Fruit fly (Drosophila melanogaster): ENCODE data around the gene CG14304.

DNA sequence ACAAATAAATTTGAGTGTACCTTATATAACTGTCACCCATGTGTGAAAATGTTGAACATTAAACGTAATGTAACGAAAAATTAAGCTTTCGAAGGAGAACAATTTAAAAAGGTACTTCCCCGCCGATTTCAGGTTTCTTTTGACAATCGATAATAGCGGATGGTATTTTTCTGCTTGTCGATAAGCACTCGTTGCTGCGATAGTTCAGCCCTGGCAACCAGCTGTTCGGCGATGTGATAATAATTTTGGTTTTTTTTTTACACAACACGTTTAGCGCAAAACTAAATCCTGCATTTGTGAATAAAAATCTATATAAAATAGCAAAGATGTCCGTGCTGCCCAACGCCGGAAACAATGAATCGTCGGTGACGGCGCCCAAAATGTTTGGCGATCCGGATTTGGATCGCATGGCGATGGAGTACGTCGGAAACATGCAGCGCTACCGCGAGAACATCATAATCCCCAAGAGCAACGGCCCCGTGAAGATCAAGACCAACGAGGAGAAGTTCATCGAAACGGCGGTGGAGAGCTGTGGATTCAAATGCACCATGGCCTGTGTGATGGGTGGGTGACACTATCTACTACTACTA lies 46.6 kb upstream of the CG14304 start, which contains the start of gene CG31229:
- no peak for TF ChIP-seq CTCF (optimal IDR thresholded peaks at IDR 0.05)
- no peak for TF ChIP-seq CG8478 (optimal IDR thresholded peaks at IDR 0.05)
